Fruit fly (Drosophila melanogaster) S2 (cell line): Measurements from ENCODE around the gene Pif1B.

ENCODE experiments used
- CG8478 ChIP-seq: fragments of >200 bp; optimal IDR thresholded peaks from 2 replicates; lab custom pipeline; 2018
- CTCF ChIP-seq, 2 experiments: fragments of >200 bp; optimal IDR thresholded peaks; 2 replicates each; lab custom pipeline; 2018

dm6 chr3R:8741941-8742340 lies 59.0 kb downstream of the Pif1B start:
- TF ChIP-seq CG8478 (lab: Kevin White, UChicago) (no peak), CTCF (optimal IDR thresholded peaks at IDR 0.05; lab: Kevin White, UChicago) (no peak)
